Fruit fly (Drosophila melanogaster): Measurements from ENCODE around the gene CG42327.

DNA sequence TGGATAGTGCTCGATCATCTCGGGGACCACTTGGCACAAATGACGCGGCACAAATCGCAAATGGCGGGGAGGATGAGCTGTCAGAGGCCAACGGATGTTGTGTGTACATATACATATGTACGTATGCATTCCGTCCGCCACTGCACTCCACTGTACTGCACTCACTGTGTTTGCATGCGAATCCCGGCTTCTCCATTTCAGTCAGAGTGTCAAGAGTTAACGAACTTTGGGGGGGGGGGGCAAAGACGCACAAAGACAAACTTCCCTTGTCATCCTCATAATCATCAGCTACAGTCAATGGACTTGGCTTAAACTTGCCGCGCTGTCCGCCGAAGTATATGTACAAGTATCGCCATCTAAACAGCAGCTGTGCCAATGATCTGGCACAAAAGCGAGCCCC is 41.8 kb upstream of the CG42327 start:
- TF ChIP-seq psq (optimal IDR thresholded peaks at IDR 0.05) (no peak), usp (GFP tag; optimal IDR thresholded peaks at IDR 0.05) (no peak), CG8478 (optimal IDR thresholded peaks at IDR 0.05) (no peak), pan (optimal IDR thresholded peaks at IDR 0.05) (no peak)
